Worm (Caenorhabditis elegans) whole organism, young adult: Measurements from ENCODE around the gene cyn-13.
A peak's percentile ranks its signal among the peaks of the same experiment; 100 is the strongest.
"Not testable (repeated sequence)": the region's sequence is repeated elsewhere in the genome, so short reads cannot be mapped to it uniquely, and the experiment has no call there.

Experiments
- B0019.2 ChIP-seq: fragments of 200-800 bp; sonication (Bioruptor generic); conservative IDR thresholded peaks from 2 replicates; pipeline ENCODE4 v1.3.6; 2022; ENCODE audit warnings: missing genetic modification reagents, missing genetic modification characterization, missing compliant biosample characterization
- F39B2.1 ChIP-seq: fragments of 200-800 bp; sonication (Bioruptor generic); IDR thresholded peaks from 2 replicates; pipeline ENCODE4 v1.3.6; 2022; ENCODE audit warnings: missing genetic modification reagents, missing genetic modification characterization, missing compliant biosample characterization
- K11D2.4 ChIP-seq: fragments of 200-800 bp; sonication (Bioruptor generic); IDR thresholded peaks from 2 replicates; pipeline ENCODE4 v1.3.6; 2022; ENCODE audit warnings: missing genetic modification reagents, missing genetic modification characterization, missing compliant biosample characterization
- atf-7 ChIP-seq: sonication (generic microtip); optimal IDR thresholded peaks from 2 replicates; lab custom pipeline; 2017; ENCODE audit warnings: mild to moderate bottlenecking, missing genetic modification characterization, missing compliant biosample characterization
- attf-6 ChIP-seq: fragments of 200-800 bp; sonication (Bioruptor generic); IDR thresholded peaks from 2 replicates; pipeline ENCODE4 v1.3.6; 2022; ENCODE audit warnings: missing genetic modification reagents, missing genetic modification characterization, missing compliant biosample characterization
- ceh-91 ChIP-seq: fragments of 200-800 bp; sonication (Bioruptor generic); IDR thresholded peaks from 2 replicates; pipeline ENCODE4 v1.3.6; 2022; ENCODE audit warnings: missing genetic modification reagents, missing genetic modification characterization, missing compliant biosample characterization
- hsf-1 ChIP-seq: fragments of 200-800 bp; sonication (Bioruptor generic); IDR thresholded peaks from 2 replicates; pipeline ENCODE4 v1.3.6; 2022; ENCODE audit warnings: missing genetic modification reagents, missing genetic modification characterization, missing compliant biosample characterization
- lsl-1 ChIP-seq: fragments of 200-800 bp; sonication (Bioruptor generic); optimal IDR thresholded peaks from 2 replicates; lab custom pipeline; 2018; ENCODE audit warnings: mild to moderate bottlenecking, missing genetic modification characterization, moderate library complexity, missing compliant biosample characterization
- repo-1 ChIP-seq: sonication (generic microtip); optimal IDR thresholded peaks from 2 replicates; lab custom pipeline; 2017; ENCODE audit warnings: mild to moderate bottlenecking, missing genetic modification characterization, missing compliant biosample characterization
- snpc-4 ChIP-seq, 5 experiments: fragments of 150-350 bp in 1 of 5; sonication (generic microtip) in 4 of 5; optimal IDR thresholded peaks; 2 replicates each; lab custom pipeline; 2014 to 2018; ENCODE audit warnings: missing genetic modification characterization in 5 of 5, missing biosample characterization in 3 of 5, antibody characterized with exemption in 2 of 5, mild to moderate bottlenecking in 2 of 5, missing compliant biosample characterization in 2 of 5, missing genotype in 2 of 5, moderate library complexity in 2 of 5, missing genetic modification reagents in 1 of 5
- ztf-25 ChIP-seq: fragments of 200-800 bp; sonication (Bioruptor generic); IDR thresholded peaks from 2 replicates; pipeline ENCODE4 v1.3.6; 2022; ENCODE audit warnings: missing genetic modification reagents, missing genetic modification characterization, missing compliant biosample characterization
- ztf-3 ChIP-seq: fragments of 200-800 bp; sonication (Bioruptor generic); optimal IDR thresholded peaks from 2 replicates; lab custom pipeline; 2018; ENCODE audit warnings: mild to moderate bottlenecking, missing genetic modification characterization, missing compliant biosample characterization

Gene cyn-13

ce11 chrIV:17078649-17079048 is 37.8 kb downstream of the cyn-13 start, which contains the start of gene Y116A8C.25:
TSS of gene Y116A8C.25 (minus strand) at chrIV:17078749.
- 0 out of 2 replicates have a peak, but pooled peaks have one; percentile 24 for TF ChIP-seq attf-6 (GFP tag; lab: Robert Waterston, UW)
- TF ChIP-seq snpc-4 (GFP tag; optimal IDR thresholded peaks at IDR 0.05; lab: Kevin White, UChicago) = no peak
- peak in 1 of 4 experiments; percentile 15 for TF ChIP-seq snpc-4 (tag; optimal IDR thresholded peaks at IDR 0.05; lab: Kevin White, UChicago)
- TF ChIP-seq atf-7 = no peak

- TF ChIP-seq attf-6 (GFP tag; lab: Robert Waterston, UW) (peak; percentile 31; the same call in 1 of the 2 replicates), hsf-1 (GFP tag; lab: Robert Waterston, UW) (peak; percentile 96)
- TF ChIP-seq, all 124 proteins: peak for 2; not testable (repeated sequence) for 122
Observed at ce11 chrIV:17076000-17076399, 40.5 kb downstream of the cyn-13 start.

- not testable (repeated sequence) for TF ChIP-seq repo-1; F39B2.1 (GFP tag; lab: Robert Waterston, UW); B0019.2
- TF ChIP-seq, all 124 proteins: peak for 0; not testable (repeated sequence) for 124
Observed at ce11 chrIV:17070791-17071190, 45.7 kb downstream of the cyn-13 start, which contains the start of gene Y116A8C.24. TSS of gene Y116A8C.24 (minus strand) at chrIV:17070891.

DNA sequence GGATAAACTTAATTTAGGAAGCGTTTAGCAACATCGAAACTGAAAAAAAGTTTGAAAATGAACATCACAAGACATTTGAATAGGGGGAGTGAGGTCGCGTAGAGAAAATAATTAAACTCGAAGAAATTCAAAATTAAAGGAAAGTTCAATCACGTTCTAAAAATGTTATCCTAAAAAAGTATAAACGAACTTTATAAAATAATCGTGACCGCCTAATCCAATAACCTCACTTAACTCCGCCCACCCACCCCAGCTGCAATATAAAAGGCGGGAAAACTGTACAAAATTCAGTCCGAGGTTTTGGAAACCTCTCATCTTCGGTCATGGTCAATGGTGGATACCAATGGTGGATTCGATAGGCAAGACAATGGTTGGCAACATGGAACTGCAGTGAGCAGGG is 51.5 kb downstream of the cyn-13 start, which contains the start of gene Y116A8C.465:
TSS of gene Y116A8C.465 (plus strand) at position 301 of the 400 bp plus-strand sequence.
- not testable (repeated sequence) for TF ChIP-seq ceh-91 (GFP tag; lab: Robert Waterston, UW); ztf-25 (GFP tag; lab: Robert Waterston, UW); ztf-3 (GFP tag; lab: Kevin White, UChicago)

DNA sequence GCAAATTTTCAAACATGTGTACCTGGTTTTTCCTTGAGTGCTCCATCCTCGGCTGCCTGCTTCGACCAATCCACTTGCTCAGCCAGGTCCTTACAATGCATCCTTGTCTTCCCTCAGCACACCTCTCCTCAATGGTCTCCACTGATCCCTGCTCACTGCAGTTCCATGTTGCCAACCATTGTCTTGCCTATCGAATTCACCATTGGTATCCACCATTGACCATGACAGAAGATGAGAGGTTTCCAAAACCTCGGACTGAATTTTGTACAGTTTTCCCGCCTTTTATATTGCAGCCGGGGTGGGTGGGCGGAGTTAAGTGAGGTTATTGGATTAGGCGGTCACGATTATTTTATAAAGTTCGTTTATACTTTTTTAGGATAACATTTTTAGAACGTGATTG is 52.8 kb downstream of the cyn-13 start, which contains the start of gene Y116A8C.467:
TSS of gene Y116A8C.467 (minus strand) at position 101 of the 400 bp plus-strand sequence.
- not testable (repeated sequence) for TF ChIP-seq lsl-1; ztf-25 (GFP tag; lab: Robert Waterston, UW); K11D2.4 (GFP tag; lab: Robert Waterston, UW)
